Fruit fly (Drosophila melanogaster): Measurements from ENCODE around the gene CG31010.

- TF ChIP-seq Dll (optimal IDR thresholded peaks at IDR 0.05) (no peak), psq (optimal IDR thresholded peaks at IDR 0.05) (no peak), pan (optimal IDR thresholded peaks at IDR 0.05) (no peak), usp (GFP tag; optimal IDR thresholded peaks at IDR 0.05) (no peak)
Measured at dm6 chr3R:30742580-30742979, 36.7 kb upstream of the CG31010 start, which contains the start of gene CG15543.
